Worm (Caenorhabditis elegans) whole organism, L2 larva: ENCODE results near the gene Y41D4B.14.

Experiments
- ama-1 ChIP-seq: fragments of 150-350 bp; optimal IDR thresholded peaks from 2 replicates; lab custom pipeline; 2018; ENCODE audit warnings: inconsistent platforms
- egl-27 ChIP-seq: sonication (generic microtip); optimal IDR thresholded peaks from 3 replicates; lab custom pipeline; 2017; ENCODE audit warnings: missing biosample characterization, missing genetic modification reagents, missing genetic modification characterization
- elt-1 ChIP-seq: fragments of 150-350 bp; optimal IDR thresholded peaks from 2 replicates; lab custom pipeline; 2014; ENCODE audit warnings: missing biosample characterization, missing genetic modification characterization
- lin-39 ChIP-seq: fragments of 150-350 bp; optimal IDR thresholded peaks from 2 replicates; lab custom pipeline; 2014; ENCODE audit warnings: missing biosample characterization, missing genetic modification reagents, missing genetic modification characterization
- sma-9 ChIP-seq, 2 experiments: fragments of 150-350 bp in 1 of 2; sonication (generic microtip) in 1 of 2; optimal IDR thresholded peaks; 2 replicates each; lab custom pipeline; 2014 to 2016; ENCODE audit warnings: missing genetic modification characterization in 2 of 2, mild to moderate bottlenecking in 1 of 2, missing biosample characterization in 1 of 2, missing compliant biosample characterization in 1 of 2, missing genetic modification reagents in 1 of 2, moderate library complexity in 1 of 2
- unc-62 ChIP-seq: fragments of 150-350 bp; optimal IDR thresholded peaks from 2 replicates; lab custom pipeline; 2014; ENCODE audit warnings: missing biosample characterization, missing genetic modification reagents, missing genetic modification characterization

DNA sequence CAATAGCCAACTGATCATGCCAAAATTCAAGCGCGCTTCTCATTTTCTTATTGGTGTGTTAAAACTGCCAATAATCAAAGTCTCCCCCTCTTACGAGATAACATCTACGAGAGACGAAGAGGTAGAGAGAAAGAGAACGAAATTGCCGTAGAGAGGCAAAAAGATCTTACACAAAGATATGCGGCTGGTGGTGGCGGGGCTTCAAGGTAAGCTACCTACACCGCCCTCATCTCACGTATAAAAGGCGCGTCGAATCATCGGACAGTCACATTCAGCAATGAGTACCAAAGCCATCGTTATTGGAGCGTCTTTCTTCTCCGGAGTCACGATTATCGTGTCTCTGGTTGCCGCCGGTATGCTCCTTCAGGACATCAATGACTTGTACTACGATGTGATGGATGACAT is 28.4 kb upstream of the Y41D4B.14 start, which contains the start of gene col-107:
- peak; percentile 89 for TF ChIP-seq ama-1 (lab: Kevin White, UChicago)
- TF ChIP-seq unc-62 (GFP tag; lab: Kevin White, UChicago) = no peak
- no peak for TF ChIP-seq elt-1 (tag; lab: Kevin White, UChicago)
- TF ChIP-seq lin-39 (tag; lab: Kevin White, UChicago) = no peak
- no peak for TF ChIP-seq egl-27 (tag; lab: Kevin White, UChicago)
- TF ChIP-seq sma-9 (GFP tag; optimal IDR thresholded peaks at IDR 0.05; lab: Kevin White, UChicago) = no peak
- no peak for TF ChIP-seq sma-9 (tag; optimal IDR thresholded peaks at IDR 0.05; lab: Kevin White, UChicago)
